Fruit fly (Drosophila melanogaster) whole organism, embryonic: Measurements from ENCODE around the gene CG31077.
A peak's percentile ranks its signal among the peaks of the same experiment; 100 is the strongest.

Source experiments
- CG10366 ChIP-seq: fragments of 200-800 bp; sonication (Bioruptor generic); IDR thresholded peaks from 2 replicates; pipeline ENCODE4 v1.3.6; 2022; ENCODE audit warnings: missing biosample characterization, missing genetic modification characterization
- CG11085 ChIP-seq: fragments of 200-800 bp; sonication (Bioruptor generic); IDR thresholded peaks from 2 replicates; pipeline ENCODE4 v1.3.6; 2022; ENCODE audit warnings: missing biosample characterization, missing genetic modification characterization
- CG11093 ChIP-seq: fragments of 200-800 bp; sonication (Bioruptor generic); IDR thresholded peaks from 3 replicates; pipeline ENCODE4 v1.3.6; 2022; ENCODE audit warnings: missing biosample characterization, missing genetic modification characterization
- CG11504 ChIP-seq: fragments of 200-800 bp; sonication (Bioruptor generic); optimal IDR thresholded peaks from 3 replicates; lab custom pipeline; 2019; ENCODE audit warnings: missing biosample characterization, mild to moderate bottlenecking, missing genetic modification characterization, moderate library complexity
- CG16813 ChIP-seq: fragments of 200-800 bp; sonication (Bioruptor generic); IDR thresholded peaks from 3 replicates; pipeline ENCODE4 v1.3.6; 2022; ENCODE audit warnings: missing biosample characterization, missing genetic modification characterization; ENCODE audit not compliant: partially characterized antibody
- CG18011 ChIP-seq: fragments of 200-800 bp; sonication (Bioruptor generic); optimal IDR thresholded peaks from 2 replicates; lab custom pipeline; 2017; ENCODE audit warnings: missing biosample characterization, missing genetic modification characterization, mild to moderate bottlenecking, moderate library complexity, missing genotype
- CG2129 ChIP-seq: fragments of 200-800 bp; sonication (Bioruptor generic); IDR thresholded peaks from 2 replicates; pipeline ENCODE4 v1.3.6; 2022; ENCODE audit warnings: missing biosample characterization, missing genetic modification characterization; ENCODE audit not compliant: partially characterized antibody
- CG2202 ChIP-seq: fragments of 200-800 bp; sonication (Bioruptor generic); optimal IDR thresholded peaks from 2 replicates; lab custom pipeline; 2018; ENCODE audit warnings: missing biosample characterization, mild to moderate bottlenecking, missing genetic modification characterization
- CG32532 ChIP-seq: fragments of 200-800 bp; sonication (Bioruptor generic); IDR thresholded peaks from 2 replicates; pipeline ENCODE4 v1.3.6; 2022; ENCODE audit warnings: missing biosample characterization, missing genetic modification characterization
- CG3407 ChIP-seq: fragments of 200-800 bp; sonication (Bioruptor generic); optimal IDR thresholded peaks from 2 replicates; lab custom pipeline; 2018; ENCODE audit warnings: missing biosample characterization, mild to moderate bottlenecking, missing genetic modification characterization
- CG34376 ChIP-seq: fragments of 200-800 bp; sonication (Bioruptor generic); optimal IDR thresholded peaks from 2 replicates; lab custom pipeline; 2018; ENCODE audit warnings: missing biosample characterization, mild to moderate bottlenecking, missing genetic modification characterization
- CG6654 ChIP-seq: fragments of 200-800 bp; sonication (Bioruptor generic); optimal IDR thresholded peaks from 2 replicates; lab custom pipeline; 2017; ENCODE audit warnings: missing biosample characterization, mild to moderate bottlenecking, missing genetic modification characterization
- CG7372 ChIP-seq: fragments of 200-800 bp; sonication (Bioruptor generic); IDR thresholded peaks from 2 replicates; pipeline ENCODE4 v1.3.6; 2022; ENCODE audit warnings: missing biosample characterization, missing genetic modification characterization
- CG7839 ChIP-seq: fragments of 200-800 bp; sonication (Bioruptor generic); optimal IDR thresholded peaks from 3 replicates; lab custom pipeline; 2018; ENCODE audit warnings: missing biosample characterization, mild to moderate bottlenecking, missing genetic modification characterization, moderate library complexity
- D19B ChIP-seq: fragments of 200-800 bp; sonication (Bioruptor generic); optimal IDR thresholded peaks from 2 replicates; lab custom pipeline; 2017; ENCODE audit warnings: missing biosample characterization, mild to moderate bottlenecking, missing genetic modification characterization
- Dip2 ChIP-seq: fragments of 200-800 bp; sonication (Bioruptor generic); IDR thresholded peaks from 2 replicates; pipeline ENCODE4 v1.3.6; 2022; ENCODE audit warnings: missing biosample characterization, missing genetic modification characterization
- Dp ChIP-seq: fragments of 200-800 bp; sonication (Bioruptor generic); optimal IDR thresholded peaks from 2 replicates; lab custom pipeline; 2018; ENCODE audit warnings: missing biosample characterization, mild to moderate bottlenecking, missing genetic modification characterization, moderate library complexity
- E2f1 ChIP-seq: fragments of 200-800 bp; sonication (Bioruptor generic); IDR thresholded peaks from 2 replicates; pipeline ENCODE4 v1.3.6; 2022; ENCODE audit warnings: missing biosample characterization, missing genetic modification characterization
- Eip74EF ChIP-seq, 2 experiments: fragments of 200-800 bp in 1 of 2; fragments of >200 bp in 1 of 2; sonication (Bioruptor generic) in 1 of 2; optimal IDR thresholded peaks; 2 replicates each; lab custom pipeline; 2017 to 2019; ENCODE audit warnings: missing biosample characterization in 2 of 2, missing genetic modification characterization in 2 of 2, mild to moderate bottlenecking in 1 of 2, moderate library complexity in 1 of 2
- Ets65A ChIP-seq: fragments of 200-800 bp; sonication (Bioruptor generic); peaks from one replicate; lab custom pipeline; 2016; ENCODE audit warnings: missing biosample characterization, missing genetic modification characterization
- Fer2 ChIP-seq: fragments of 200-800 bp; sonication (Bioruptor generic); optimal IDR thresholded peaks from 2 replicates; lab custom pipeline; 2018; ENCODE audit warnings: missing biosample characterization, mild to moderate bottlenecking, missing genetic modification characterization, moderate library complexity
- HHEX ChIP-seq: fragments of 200-800 bp; sonication (Bioruptor generic); optimal IDR thresholded peaks from 3 replicates; lab custom pipeline; 2017; ENCODE audit warnings: missing biosample characterization, mild to moderate bottlenecking, missing genetic modification characterization, missing genetic modification reagents
- HLH54F ChIP-seq: fragments of 200-800 bp; sonication (Bioruptor generic); optimal IDR thresholded peaks from 3 replicates; lab custom pipeline; 2016; ENCODE audit warnings: missing biosample characterization, missing genetic modification characterization
- HmgZ ChIP-seq: fragments of 200-800 bp; sonication (Bioruptor generic); optimal IDR thresholded peaks from 2 replicates; lab custom pipeline; 2018; ENCODE audit warnings: missing biosample characterization, mild to moderate bottlenecking, missing genetic modification characterization
- Hr3 ChIP-seq: fragments of 200-800 bp; sonication (Bioruptor generic); optimal IDR thresholded peaks from 3 replicates; lab custom pipeline; 2016; ENCODE audit warnings: missing biosample characterization, missing genetic modification characterization
- Hr39 ChIP-seq: fragments of >200 bp; optimal IDR thresholded peaks from 2 replicates; lab custom pipeline; 2017
- Mad ChIP-seq: fragments of 200-800 bp; sonication (Bioruptor generic); optimal IDR thresholded peaks from 2 replicates; lab custom pipeline; 2016; ENCODE audit warnings: missing biosample characterization, missing genetic modification characterization
- Med ChIP-seq: fragments of 200-800 bp; sonication (Bioruptor generic); peaks from one replicate; lab custom pipeline; 2016; ENCODE audit warnings: missing biosample characterization, missing genetic modification characterization, mild to moderate bottlenecking, inconsistent platforms, moderate library complexity
- Oaz ChIP-seq: fragments of 200-800 bp; sonication (Bioruptor generic); IDR thresholded peaks from 2 replicates; pipeline ENCODE4 v1.3.6; 2022; ENCODE audit warnings: missing biosample characterization, missing genetic modification characterization
- Side ChIP-seq: fragments of 200-800 bp; sonication (Bioruptor generic); optimal IDR thresholded peaks from 2 replicates; lab custom pipeline; 2016; ENCODE audit warnings: missing biosample characterization, missing genetic modification characterization
- Usf ChIP-seq: fragments of 200-800 bp; sonication (Bioruptor generic); optimal IDR thresholded peaks from 2 replicates; lab custom pipeline; 2017; ENCODE audit warnings: missing genotype, missing biosample characterization, missing genetic modification characterization
- abd-A ChIP-seq: fragments of 200-800 bp; sonication (Bioruptor generic); optimal IDR thresholded peaks from 3 replicates; lab custom pipeline; 2019; ENCODE audit warnings: missing biosample characterization, mild to moderate bottlenecking, missing genetic modification characterization, moderate library complexity
- bab2 ChIP-seq: fragments of 200-800 bp; sonication (Bioruptor generic); optimal IDR thresholded peaks from 2 replicates; lab custom pipeline; 2016; ENCODE audit warnings: missing biosample characterization, missing genetic modification characterization
- croc ChIP-seq: fragments of 200-800 bp; sonication (Bioruptor generic); conservative IDR thresholded peaks from 3 replicates; pipeline ENCODE4 v1.3.6; 2022; ENCODE audit warnings: missing biosample characterization, missing genetic modification characterization
- dm ChIP-seq: fragments of 200-800 bp; sonication (Bioruptor generic); optimal IDR thresholded peaks from 3 replicates; lab custom pipeline; 2016; ENCODE audit warnings: missing biosample characterization, missing genetic modification characterization
- eyg ChIP-seq: fragments of 200-800 bp; sonication (Bioruptor generic); optimal IDR thresholded peaks from 3 replicates; lab custom pipeline; 2016; ENCODE audit warnings: missing biosample characterization, missing genetic modification characterization
- ftz-f1 ChIP-seq: fragments of 200-800 bp; sonication (Bioruptor generic); optimal IDR thresholded peaks from 2 replicates; lab custom pipeline; 2016; ENCODE audit warnings: missing biosample characterization, missing genetic modification characterization
- gcm2 ChIP-seq: fragments of 200-800 bp; sonication (Bioruptor generic); optimal IDR thresholded peaks from 2 replicates; lab custom pipeline; 2016; ENCODE audit warnings: missing biosample characterization, missing genetic modification characterization
- hb ChIP-seq: fragments of 200-800 bp; sonication (Bioruptor generic); IDR thresholded peaks from 3 replicates; pipeline ENCODE4 v1.3.6; 2022; ENCODE audit warnings: missing biosample characterization, missing genetic modification characterization; ENCODE audit not compliant: partially characterized antibody
- maf-S ChIP-seq: fragments of 200-800 bp; sonication (Bioruptor generic); optimal IDR thresholded peaks from 2 replicates; lab custom pipeline; 2016; ENCODE audit warnings: missing biosample characterization, missing genetic modification characterization
- nau ChIP-seq: fragments of 200-800 bp; sonication (Bioruptor generic); optimal IDR thresholded peaks from 3 replicates; lab custom pipeline; 2017; ENCODE audit warnings: missing biosample characterization, mild to moderate bottlenecking, missing genetic modification characterization, missing genetic modification reagents
- oc ChIP-seq: fragments of 200-800 bp; sonication (Bioruptor generic); optimal IDR thresholded peaks from 2 replicates; lab custom pipeline; 2018; ENCODE audit warnings: missing biosample characterization, mild to moderate bottlenecking, missing genetic modification characterization, moderate library complexity
- otp ChIP-seq: fragments of 200-800 bp; sonication (Bioruptor generic); IDR thresholded peaks from 3 replicates; pipeline ENCODE4, ENCODE4 v1.3.6; 2022; ENCODE audit warnings: missing biosample characterization, missing genetic modification characterization
- peb ChIP-seq: fragments of 200-800 bp; sonication (Bioruptor generic); IDR thresholded peaks from 2 replicates; pipeline ENCODE4 v1.3.6; 2022; ENCODE audit warnings: missing biosample characterization, missing genetic modification characterization
- pfk ChIP-seq: fragments of 200-800 bp; sonication (Bioruptor generic); optimal IDR thresholded peaks from 2 replicates; lab custom pipeline; 2018; ENCODE audit warnings: missing biosample characterization, mild to moderate bottlenecking, missing genetic modification characterization, moderate library complexity
- pita ChIP-seq: fragments of 200-800 bp; sonication (Bioruptor generic); optimal IDR thresholded peaks from 2 replicates; lab custom pipeline; 2017; ENCODE audit warnings: missing biosample characterization, mild to moderate bottlenecking, missing genetic modification characterization
- ranshi ChIP-seq: fragments of 200-800 bp; sonication (Bioruptor generic); IDR thresholded peaks from 2 replicates; pipeline ENCODE4 v1.3.6; 2022; ENCODE audit warnings: missing biosample characterization, missing genetic modification characterization
- slbo ChIP-seq: fragments of 200-800 bp; sonication (Bioruptor generic); IDR thresholded peaks from 2 replicates; pipeline ENCODE4 v1.3.6; 2022; ENCODE audit warnings: missing biosample characterization, missing genetic modification characterization
- tup ChIP-seq: fragments of 200-800 bp; sonication (Bioruptor generic); optimal IDR thresholded peaks from 2 replicates; lab custom pipeline; 2016; ENCODE audit warnings: missing biosample characterization, mild to moderate bottlenecking, missing genetic modification characterization, moderate library complexity
- wor ChIP-seq: fragments of 200-800 bp; sonication (Bioruptor generic); IDR thresholded peaks from 2 replicates; pipeline ENCODE4 v1.3.6; 2022; ENCODE audit warnings: missing biosample characterization, missing genetic modification characterization
- zen2 ChIP-seq: fragments of 200-800 bp; sonication (Bioruptor generic); IDR thresholded peaks from 3 replicates; pipeline ENCODE4 v1.3.6; 2022; ENCODE audit warnings: missing biosample characterization, missing genetic modification characterization; ENCODE audit not compliant: partially characterized antibody
- zf30C ChIP-seq: fragments of 200-800 bp; sonication (Bioruptor generic); optimal IDR thresholded peaks from 3 replicates; lab custom pipeline; 2018; ENCODE audit warnings: missing biosample characterization, mild to moderate bottlenecking, missing genetic modification characterization

Gene CG31077

dm6 chr3R:26953478-26953874 is 46.1 kb upstream of the CG31077 start (continued):
- TF ChIP-seq CG7839: peak; percentile 12
- TF ChIP-seq gcm2: peak; percentile 16
- no peak for TF ChIP-seq croc (GFP tag; lab: Robert Waterston, UW)
- no peak for TF ChIP-seq nau (GFP tag; lab: Kevin White, UChicago)
- no peak for TF ChIP-seq peb (GFP tag; lab: Robert Waterston, UW)
- no peak for TF ChIP-seq CG34376 (GFP tag; lab: Kevin White, UChicago)
- TF ChIP-seq CG18011 (GFP tag; lab: Kevin White, UChicago): no peak
- TF ChIP-seq Side (GFP tag; lab: Kevin White, UChicago): peak; percentile 37
- no peak for TF ChIP-seq oc (tag; lab: Kevin White, UChicago)
- TF ChIP-seq Dp (GFP tag; lab: Kevin White, UChicago): no peak
- TF ChIP-seq bab2 (GFP tag; lab: Kevin White, UChicago): no peak
- TF ChIP-seq eyg (GFP tag; lab: Kevin White, UChicago): peak; percentile 25
- TF ChIP-seq ftz-f1 (GFP tag; lab: Kevin White, UChicago): no peak
- no peak for TF ChIP-seq pfk
- peak; percentile 85 for TF ChIP-seq Med
- TF ChIP-seq CG2129 (GFP tag; lab: Robert Waterston, UW): no peak
- peak; percentile 41; the same call in 1 of the 2 replicates for TF ChIP-seq slbo (GFP tag; lab: Robert Waterston, UW)
- TF ChIP-seq Eip74EF (GFP tag; optimal IDR thresholded peaks at IDR 0.05; lab: Kevin White, UChicago): no peak
- TF ChIP-seq Oaz (GFP tag; lab: Robert Waterston, UW): no peak
- TF ChIP-seq Usf (GFP tag; lab: Kevin White, UChicago): no peak
- peak; percentile 15 for TF ChIP-seq CG11504
- TF ChIP-seq Dip2 (GFP tag; lab: Robert Waterston, UW): no peak
- TF ChIP-seq CG6654 (GFP tag; lab: Kevin White, UChicago): no peak
- TF ChIP-seq zen2 (GFP tag; lab: Robert Waterston, UW): no peak
- no peak for TF ChIP-seq dm (GFP tag; lab: Kevin White, UChicago)
- peak; percentile 20 for TF ChIP-seq HmgZ (tag; lab: Kevin White, UChicago)
- 0 out of 2 replicates have a peak, but pooled peaks have one; percentile 9 for TF ChIP-seq ranshi
- no peak for TF ChIP-seq E2f1 (GFP tag; lab: Robert Waterston, UW)
- TF ChIP-seq HHEX: no peak
- peak; percentile 30 for TF ChIP-seq maf-S (GFP tag; lab: Kevin White, UChicago)
- no peak for TF ChIP-seq tup (GFP tag; lab: Kevin White, UChicago)
- TF ChIP-seq hb (GFP tag; lab: Robert Waterston, UW): no peak
- TF ChIP-seq otp (GFP tag; lab: Robert Waterston, UW): no peak
- TF ChIP-seq zf30C (GFP tag; lab: Kevin White, UChicago): no peak
- TF ChIP-seq CG11085 (GFP tag; lab: Robert Waterston, UW): no peak
- TF ChIP-seq Hr3 (GFP tag; lab: Kevin White, UChicago): no peak
- peak; percentile 94 for TF ChIP-seq Ets65A (GFP tag; lab: Kevin White, UChicago)
- no peak for TF ChIP-seq Fer2 (tag; lab: Kevin White, UChicago)
- no peak for TF ChIP-seq CG11093 (GFP tag; lab: Robert Waterston, UW)
- no peak for TF ChIP-seq D19B (GFP tag; lab: Kevin White, UChicago)
- no peak for TF ChIP-seq CG7372 (GFP tag; lab: Robert Waterston, UW)
- TF ChIP-seq CG3407 (GFP tag; lab: Kevin White, UChicago): no peak
- no peak for TF ChIP-seq abd-A
- TF ChIP-seq CG32532: no peak
- TF ChIP-seq CG16813 (GFP tag; lab: Robert Waterston, UW): no peak
- peak; percentile 48 for TF ChIP-seq CG10366 (GFP tag; lab: Robert Waterston, UW)
- TF ChIP-seq pita: no peak
- no peak for TF ChIP-seq CG2202 (tag; lab: Kevin White, UChicago)
- no peak for TF ChIP-seq Mad (GFP tag; lab: Kevin White, UChicago)
- TF ChIP-seq wor (GFP tag; lab: Robert Waterston, UW): no peak; the same call in 1 of the 2 replicates
- TF ChIP-seq HLH54F (GFP tag; lab: Kevin White, UChicago): peak; percentile 54
- no peak for TF ChIP-seq Hr39 (lab: Kevin White, UChicago)
